Fruit fly (Drosophila melanogaster): Measurements from ENCODE around the gene CG14864.

CG14864 gene

dm6 chr3R:15280619-15281334 is 12.4 kb upstream of the CG14864 start (continued):
- TF ChIP-seq prd (optimal IDR thresholded peaks at IDR 0.05) (no peak), prd (GFP tag; IDR thresholded peaks at IDR 0.05) (peak; percentile 61; the same call in 2 of the 3 replicates), lmd (GFP tag; IDR thresholded peaks at IDR 0.05) (peak; percentile 60), NC2α (GFP tag; optimal IDR thresholded peaks at IDR 0.05) (no peak), CG12942 (GFP tag; optimal IDR thresholded peaks at IDR 0.05) (peak; percentile 53), Xbp1 (GFP tag; optimal IDR thresholded peaks at IDR 0.05) (peak; percentile 72), sob (GFP tag; IDR thresholded peaks at IDR 0.05) (0 out of 2 replicates have a peak, but pooled peaks have one; percentile 34), CG11560 (tag; IDR thresholded peaks at IDR 0.05) (no peak), CG12236 (GFP tag; optimal IDR thresholded peaks at IDR 0.05) (no peak), Dip2 (GFP tag; IDR thresholded peaks at IDR 0.05) (no peak), Abd-B (GFP tag; optimal IDR thresholded peaks at IDR 0.05) (peak; percentile 65), CG6689 (GFP tag; IDR thresholded peaks at IDR 0.05) (peak; percentile 41; the same call in 1 of the 2 replicates), CG1792 (GFP tag; optimal IDR thresholded peaks at IDR 0.05) (no peak), Rx (GFP tag; IDR thresholded peaks at IDR 0.05) (no peak), Sry-δ (GFP tag; optimal IDR thresholded peaks at IDR 0.05) (no peak), CG18619 (GFP tag; optimal IDR thresholded peaks at IDR 0.05) (peak; percentile 76), CG9817 (tag; optimal IDR thresholded peaks at IDR 0.05) (peak; percentile 40), CG30020 (tag; optimal IDR thresholded peaks at IDR 0.05) (peak; percentile 45), gfzf (GFP tag; optimal IDR thresholded peaks at IDR 0.05) (no peak), da (GFP tag; optimal IDR thresholded peaks at IDR 0.05) (no peak), Camta (GFP tag; optimal IDR thresholded peaks at IDR 0.05) (peak; percentile 40), CG7372 (GFP tag; IDR thresholded peaks at IDR 0.05) (0 out of 2 replicates have a peak, but pooled peaks have one; percentile 25), odd (GFP tag; optimal IDR thresholded peaks at IDR 0.05) (peak; percentile 46), CG4328 (GFP tag; optimal IDR thresholded peaks at IDR 0.05) (peak; percentile 59), CG10543 (GFP tag; optimal IDR thresholded peaks at IDR 0.05) (peak; percentile 35), CG31441 (GFP tag; IDR thresholded peaks at IDR 0.05) (peak; percentile 86), CG11695 (GFP tag; IDR thresholded peaks at IDR 0.05) (0 out of 3 replicates have a peak, but pooled peaks have one; percentile 28), Ptx1 (GFP tag; IDR thresholded peaks at IDR 0.05) (peak; percentile 43; the same call in 1 of the 2 replicates), Xrp1 (GFP tag; IDR thresholded peaks at IDR 0.05) (peak; percentile 55; the same call in 1 of the 2 replicates), CG4404 (GFP tag; IDR thresholded peaks at IDR 0.05) (peak; percentile 38; the same call in 1 of the 2 replicates), Mes4 (GFP tag; optimal IDR thresholded peaks at IDR 0.05) (peak; percentile 30), Awh (GFP tag; IDR thresholded peaks at IDR 0.05) (no peak), pan (optimal IDR thresholded peaks at IDR 0.05) (no peak), pan (GFP tag; optimal IDR thresholded peaks at IDR 0.05 in 1 of 2, IDR thresholded peaks at IDR 0.05 in 1 of 2) (peak in 1 of 2 experiments; percentile 12), CG8944 (GFP tag; optimal IDR thresholded peaks at IDR 0.05) (no peak), CG8359 (GFP tag; optimal IDR thresholded peaks at IDR 0.05; ENCODE audit: borderline replicate concordance) (peak; percentile 61), Lpt (GFP tag; optimal IDR thresholded peaks at IDR 0.05) (no peak), CG17568 (GFP tag; optimal IDR thresholded peaks at IDR 0.05) (no peak), CG43689 (GFP tag; IDR thresholded peaks at IDR 0.05) (no peak), chif (GFP tag; optimal IDR thresholded peaks at IDR 0.05) (peak in 1 of 2 experiments; percentile 47), bowl (GFP tag; IDR thresholded peaks at IDR 0.05) (no peak), CG1529 (GFP tag; optimal IDR thresholded peaks at IDR 0.05) (peak; percentile 64), Trl (optimal IDR thresholded peaks at IDR 0.05) (peak; percentile 34 to 68), Trl (GFP tag; optimal IDR thresholded peaks at IDR 0.05) (no peak), CG12071 (GFP tag; optimal IDR thresholded peaks at IDR 0.05) (no peak), Blimp-1 (GFP tag; optimal IDR thresholded peaks at IDR 0.05) (peak; percentile 70), rib (GFP tag; IDR thresholded peaks at IDR 0.05) (no peak), PHDP (tag; optimal IDR thresholded peaks at IDR 0.05) (peak; percentile 56), ara (GFP tag; IDR thresholded peaks at IDR 0.05) (peak; percentile 55; the same call in 1 of the 2 replicates), CG14050 (GFP tag; IDR thresholded peaks at IDR 0.05) (no peak), CG1602 (GFP tag; optimal IDR thresholded peaks at IDR 0.05) (peak; percentile 78)

All from whole organism, embryonic.